Fruit fly (Drosophila melanogaster) whole organism, embryonic: ENCODE data around the gene Cpr30F.
A peak's percentile ranks its signal among the peaks of the same experiment; 100 is the strongest.

Experiments used
- Asciz ChIP-seq: fragments of 200-800 bp; sonication (Bioruptor generic); optimal IDR thresholded peaks from 2 replicates; lab custom pipeline; 2017; ENCODE audit warnings: missing biosample characterization, mild to moderate bottlenecking, missing genetic modification characterization, missing genetic modification reagents
- Awh ChIP-seq: fragments of 200-800 bp; sonication (Bioruptor generic); IDR thresholded peaks from 2 replicates; pipeline ENCODE4, ENCODE4 v1.3.6; 2022; ENCODE audit warnings: missing biosample characterization, missing genetic modification characterization
- B-H2 ChIP-seq: fragments of 200-800 bp; sonication (Bioruptor generic); optimal IDR thresholded peaks from 2 replicates; lab custom pipeline; 2018; ENCODE audit warnings: missing biosample characterization, mild to moderate bottlenecking, missing genetic modification characterization
- CG12236 ChIP-seq: fragments of 200-800 bp; sonication (Bioruptor generic); optimal IDR thresholded peaks from 2 replicates; lab custom pipeline; 2016; ENCODE audit warnings: missing biosample characterization, missing genetic modification characterization
- CG15269 ChIP-seq: fragments of 200-800 bp; sonication (Bioruptor generic); optimal IDR thresholded peaks from 2 replicates; lab custom pipeline; 2018; ENCODE audit warnings: missing biosample characterization, mild to moderate bottlenecking, missing genetic modification characterization, moderate library complexity
- CG17359 ChIP-seq: fragments of 200-800 bp; sonication (Bioruptor generic); optimal IDR thresholded peaks from 3 replicates; lab custom pipeline; 2018; ENCODE audit warnings: missing biosample characterization, mild to moderate bottlenecking, missing genetic modification characterization, moderate library complexity
- CG2129 ChIP-seq: fragments of 200-800 bp; sonication (Bioruptor generic); IDR thresholded peaks from 2 replicates; pipeline ENCODE4 v1.3.6; 2022; ENCODE audit warnings: missing biosample characterization, missing genetic modification characterization; ENCODE audit not compliant: partially characterized antibody
- CG2202 ChIP-seq: fragments of 200-800 bp; sonication (Bioruptor generic); optimal IDR thresholded peaks from 2 replicates; lab custom pipeline; 2018; ENCODE audit warnings: missing biosample characterization, mild to moderate bottlenecking, missing genetic modification characterization
- CG34422 ChIP-seq: fragments of 200-800 bp; sonication (Bioruptor generic); IDR thresholded peaks from 3 replicates; pipeline ENCODE4 v1.3.6; 2022; ENCODE audit warnings: missing biosample characterization, missing genetic modification characterization
- CG3726 ChIP-seq: fragments of 200-800 bp; sonication (Bioruptor generic); IDR thresholded peaks from 3 replicates; pipeline ENCODE4, ENCODE4 v1.3.6; 2022; ENCODE audit warnings: missing biosample characterization, missing genetic modification characterization
- CG3838 ChIP-seq: fragments of 200-800 bp; sonication (Bioruptor generic); optimal IDR thresholded peaks from 3 replicates; lab custom pipeline; 2016; ENCODE audit warnings: missing biosample characterization, missing genetic modification characterization
- CG4360 ChIP-seq: fragments of 200-800 bp; sonication (Bioruptor generic); IDR thresholded peaks from 2 replicates; pipeline ENCODE4 v1.3.6; 2022; ENCODE audit warnings: missing biosample characterization, missing genetic modification characterization
- CG4707 ChIP-seq: fragments of 200-800 bp; sonication (Bioruptor generic); optimal IDR thresholded peaks from 2 replicates; lab custom pipeline; 2018; ENCODE audit warnings: missing biosample characterization, mild to moderate bottlenecking, missing genetic modification characterization, moderate library complexity
- CG6683 ChIP-seq: fragments of 200-800 bp; sonication (Bioruptor generic); optimal IDR thresholded peaks from 2 replicates; lab custom pipeline; 2017; ENCODE audit warnings: missing biosample characterization, mild to moderate bottlenecking, missing genetic modification characterization, missing genetic modification reagents
- CG6854 ChIP-seq: fragments of 200-800 bp; sonication (Bioruptor generic); optimal IDR thresholded peaks from 3 replicates; lab custom pipeline; 2017; ENCODE audit warnings: missing biosample characterization, mild to moderate bottlenecking, missing genetic modification characterization
- CG7928 ChIP-seq: fragments of 200-800 bp; sonication (Bioruptor generic); optimal IDR thresholded peaks from 2 replicates; lab custom pipeline; 2017; ENCODE audit warnings: missing biosample characterization, mild to moderate bottlenecking, missing genetic modification characterization
- CG8765 ChIP-seq: fragments of 200-800 bp; sonication (Bioruptor generic); IDR thresholded peaks from 2 replicates; pipeline ENCODE4 v1.3.6; 2022; ENCODE audit warnings: missing biosample characterization, missing genetic modification characterization
- CG8944 ChIP-seq: fragments of 200-800 bp; sonication (Bioruptor generic); optimal IDR thresholded peaks from 3 replicates; lab custom pipeline; 2016; ENCODE audit warnings: missing biosample characterization, missing genetic modification characterization
- CG9727 ChIP-seq: fragments of 200-800 bp; sonication (Bioruptor generic); optimal IDR thresholded peaks from 3 replicates; lab custom pipeline; 2017; ENCODE audit warnings: missing biosample characterization, mild to moderate bottlenecking, missing genetic modification characterization
- CG9817 ChIP-seq: fragments of 200-800 bp; sonication (Bioruptor generic); optimal IDR thresholded peaks from 2 replicates; lab custom pipeline; 2018; ENCODE audit warnings: missing biosample characterization, mild to moderate bottlenecking, missing genetic modification characterization, moderate library complexity
- CkIIα-i1 ChIP-seq: fragments of 200-800 bp; sonication (Bioruptor generic); IDR thresholded peaks from 2 replicates; pipeline ENCODE4 v1.3.6; 2022; ENCODE audit warnings: missing biosample characterization, missing genetic modification characterization
- Dbx ChIP-seq: fragments of 200-800 bp; sonication (Bioruptor generic); IDR thresholded peaks from 3 replicates; pipeline ENCODE4 v1.3.6; 2022; ENCODE audit warnings: missing biosample characterization, missing genetic modification characterization
- Deaf1 ChIP-seq: fragments of 200-800 bp; optimal IDR thresholded peaks from 3 replicates; lab custom pipeline; 2019; ENCODE audit warnings: missing biosample characterization, mild to moderate bottlenecking, missing genetic modification characterization, moderate library complexity
- Dfd ChIP-seq, 2 experiments: fragments of >200 bp; optimal IDR thresholded peaks; 2 replicates each; lab custom pipeline; 2017; ENCODE audit warnings: missing biosample characterization in 2 of 2, missing genetic modification characterization in 2 of 2
- Drgx ChIP-seq: fragments of 200-800 bp; sonication (Bioruptor generic); IDR thresholded peaks from 2 replicates; pipeline ENCODE4 v1.3.6; 2022; ENCODE audit warnings: missing biosample characterization, missing genetic modification characterization
- Fer1 ChIP-seq: fragments of 200-800 bp; sonication (Bioruptor generic); optimal IDR thresholded peaks from 2 replicates; lab custom pipeline; 2017; ENCODE audit warnings: missing biosample characterization, mild to moderate bottlenecking, missing genetic modification characterization
- Hr78 ChIP-seq, 2 experiments: fragments of 200-800 bp in 1 of 2; fragments of >200 bp in 1 of 2; sonication (Bioruptor generic) in 1 of 2; optimal IDR thresholded peaks; 2 replicates each; lab custom pipeline; 2017 to 2019; ENCODE audit warnings: missing biosample characterization in 2 of 2, missing genetic modification characterization in 2 of 2, mild to moderate bottlenecking in 1 of 2, moderate library complexity in 1 of 2
- NFAT ChIP-seq: fragments of 200-800 bp; sonication (Bioruptor generic); IDR thresholded peaks from 2 replicates; pipeline ENCODE4 v1.3.6; 2022; ENCODE audit warnings: missing biosample characterization, missing genetic modification characterization
- Rfx ChIP-seq: fragments of 200-800 bp; sonication (Bioruptor generic); IDR thresholded peaks from 2 replicates; pipeline ENCODE4 v1.3.6; 2022; ENCODE audit warnings: missing biosample characterization, missing genetic modification characterization
- ash1 ChIP-seq: fragments of 200-800 bp; sonication (Bioruptor generic); optimal IDR thresholded peaks from 2 replicates; lab custom pipeline; 2018; ENCODE audit warnings: missing biosample characterization, mild to moderate bottlenecking, missing genetic modification characterization
- ato ChIP-seq: fragments of 200-800 bp; sonication (Bioruptor generic); IDR thresholded peaks from 2 replicates; pipeline ENCODE4 v1.3.6; 2022; ENCODE audit warnings: missing biosample characterization, missing genetic modification characterization; ENCODE audit not compliant: partially characterized antibody
- az2 ChIP-seq: fragments of 200-800 bp; sonication (Bioruptor generic); optimal IDR thresholded peaks from 3 replicates; lab custom pipeline; 2016; ENCODE audit warnings: missing biosample characterization, missing genetic modification characterization
- br ChIP-seq: fragments of >200 bp; optimal IDR thresholded peaks from 2 replicates; lab custom pipeline; 2017
- cg ChIP-seq: fragments of 200-800 bp; sonication (Bioruptor generic); optimal IDR thresholded peaks from 3 replicates; lab custom pipeline; 2019; ENCODE audit warnings: missing biosample characterization, mild to moderate bottlenecking, missing genetic modification characterization, moderate library complexity
- dimm ChIP-seq: fragments of 200-800 bp; sonication (Bioruptor generic); IDR thresholded peaks from 2 replicates; pipeline ENCODE4 v1.3.6; 2022; ENCODE audit warnings: missing biosample characterization, missing genetic modification characterization
- disco-r ChIP-seq: fragments of 200-800 bp; sonication (Bioruptor generic); optimal IDR thresholded peaks from 2 replicates; lab custom pipeline; 2016; ENCODE audit warnings: missing biosample characterization, missing genetic modification characterization
- dmrt99B ChIP-seq: fragments of 200-800 bp; sonication (Bioruptor generic); optimal IDR thresholded peaks from 2 replicates; lab custom pipeline; 2018; ENCODE audit warnings: missing biosample characterization, mild to moderate bottlenecking, missing genetic modification characterization, moderate library complexity
- emc ChIP-seq: fragments of 200-800 bp; sonication (Bioruptor generic); optimal IDR thresholded peaks from 2 replicates; lab custom pipeline; 2016; ENCODE audit warnings: missing biosample characterization, missing genetic modification characterization
- ftz-f1 ChIP-seq: fragments of 200-800 bp; sonication (Bioruptor generic); optimal IDR thresholded peaks from 2 replicates; lab custom pipeline; 2016; ENCODE audit warnings: missing biosample characterization, missing genetic modification characterization
- gcm2 ChIP-seq: fragments of 200-800 bp; sonication (Bioruptor generic); optimal IDR thresholded peaks from 2 replicates; lab custom pipeline; 2016; ENCODE audit warnings: missing biosample characterization, missing genetic modification characterization
- gfzf ChIP-seq: fragments of 200-800 bp; sonication (Bioruptor generic); optimal IDR thresholded peaks from 2 replicates; lab custom pipeline; 2016; ENCODE audit warnings: missing biosample characterization, mild to moderate bottlenecking, missing genetic modification characterization, moderate library complexity
- h ChIP-seq: fragments of >200 bp; optimal IDR thresholded peaks from 2 replicates; lab custom pipeline; 2017
- jumu ChIP-seq: fragments of 200-800 bp; sonication (Bioruptor generic); optimal IDR thresholded peaks from 3 replicates; lab custom pipeline; 2016; ENCODE audit warnings: missing biosample characterization, missing genetic modification characterization
- knrl ChIP-seq: fragments of 200-800 bp; sonication (Bioruptor generic); IDR thresholded peaks from 3 replicates; pipeline ENCODE4 v1.3.6; 2022; ENCODE audit warnings: missing biosample characterization, missing genetic modification characterization; ENCODE audit not compliant: partially characterized antibody
- mld ChIP-seq: fragments of 200-800 bp; sonication (Bioruptor generic); IDR thresholded peaks from 3 replicates; pipeline ENCODE4 v1.3.6; 2022; ENCODE audit warnings: missing biosample characterization, missing genetic modification characterization; ENCODE audit not compliant: partially characterized antibody
- pb ChIP-seq: fragments of 200-800 bp; sonication (Bioruptor generic); optimal IDR thresholded peaks from 3 replicates; lab custom pipeline; 2016; ENCODE audit warnings: missing biosample characterization, missing genetic modification characterization
- row ChIP-seq: fragments of 200-800 bp; sonication (Bioruptor generic); IDR thresholded peaks from 3 replicates; pipeline ENCODE4 v1.3.6; 2022; ENCODE audit warnings: missing biosample characterization, missing genetic modification characterization
- yki ChIP-seq: fragments of >200 bp; optimal IDR thresholded peaks from 3 replicates; lab custom pipeline; 2018

Cpr30F gene

DNA sequence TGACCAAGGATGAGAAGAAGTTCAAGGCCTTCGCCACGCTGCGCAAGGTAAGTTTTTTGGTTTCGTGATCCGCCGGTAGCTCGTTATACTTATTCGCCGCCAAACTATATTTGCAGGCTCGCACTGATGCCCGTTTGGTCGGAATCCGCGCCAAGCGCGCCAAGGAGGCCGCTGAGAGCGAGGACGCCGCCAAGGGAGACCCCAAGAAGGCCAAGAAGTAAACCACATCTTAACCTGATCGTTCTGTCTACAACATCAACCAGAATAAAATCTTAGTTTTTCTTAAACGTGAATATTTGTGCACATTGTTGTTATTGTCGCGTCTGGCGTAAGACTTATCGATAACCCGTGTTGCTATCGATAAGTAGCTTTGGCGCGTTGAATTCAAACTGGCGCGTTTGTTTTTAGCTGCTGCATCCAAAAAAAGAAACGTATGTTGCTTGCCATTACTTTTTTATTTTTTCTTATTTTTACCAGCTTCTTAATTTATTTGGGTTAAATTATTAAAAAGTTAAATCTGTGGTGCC lies 35.3 kb upstream of the Cpr30F start (continued):
- no peak for TF ChIP-seq CG9817 (tag; lab: Kevin White, UChicago)
- no peak for TF ChIP-seq disco-r (GFP tag; lab: Kevin White, UChicago)
- TF ChIP-seq CG6683 (GFP tag; lab: Kevin White, UChicago): no peak
- TF ChIP-seq pb: no peak
- no peak for TF ChIP-seq CG4707 (GFP tag; lab: Kevin White, UChicago)
- TF ChIP-seq, all 482 proteins: peak for 32

DNA sequence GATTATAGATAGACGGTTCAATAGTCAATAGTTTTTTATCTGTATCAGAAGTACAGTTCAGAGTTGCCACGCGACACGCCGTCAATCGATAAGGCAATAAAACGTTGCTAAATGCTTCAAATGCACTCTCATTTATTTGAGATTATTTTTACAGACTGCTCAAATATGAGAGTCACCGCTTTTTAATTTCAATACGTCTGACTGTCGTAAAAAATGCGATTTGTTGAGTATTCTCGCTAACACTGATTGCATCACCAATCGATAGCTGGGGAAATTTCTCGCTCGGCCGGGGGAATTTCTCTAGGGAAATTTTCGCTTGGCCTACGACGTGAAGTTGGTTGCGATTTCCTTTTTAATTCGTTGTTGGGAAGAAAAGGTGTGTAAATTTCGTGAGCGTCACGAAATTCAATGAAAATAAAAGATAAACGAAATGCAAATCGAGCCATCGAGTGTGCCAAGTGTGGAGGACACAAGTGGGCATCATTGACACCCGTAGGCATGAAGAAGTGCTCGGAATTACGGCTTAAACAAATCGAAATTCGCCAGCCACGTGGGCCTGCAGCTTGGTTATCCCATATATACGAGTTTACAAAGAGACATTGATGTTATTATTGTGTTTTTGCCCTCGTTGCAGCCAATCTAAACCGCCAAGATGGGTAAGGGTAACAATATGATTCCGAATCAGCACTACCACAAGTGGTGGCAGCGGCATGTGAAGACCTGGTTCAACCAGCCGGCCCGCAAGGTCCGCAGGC lies 34.2 kb upstream of the Cpr30F start, which contains the start of the genes Dref and RpL13:
Dref (minus strand) TSS at position 247 of the 755 bp plus-strand sequence.
RpL13 (plus strand) TSS at position 331 of the 755 bp plus-strand sequence.
- TF ChIP-seq CG2129 (GFP tag; lab: Robert Waterston, UW) (peak; percentile 47), Hr78 (GFP tag; optimal IDR thresholded peaks at IDR 0.05; lab: Kevin White, UChicago) (peak in 1 of 2 experiments; percentile 47), br (lab: Kevin White, UChicago) (no peak), CG7928 (GFP tag; lab: Kevin White, UChicago) (peak; percentile 74), dimm (GFP tag; lab: Robert Waterston, UW) (no peak; the same call in 1 of the 2 replicates), B-H2 (GFP tag; lab: Kevin White, UChicago) (peak; percentile 93), CG8944 (GFP tag; lab: Kevin White, UChicago) (peak; percentile 51), Dfd (GFP tag; optimal IDR thresholded peaks at IDR 0.05; lab: Kevin White, UChicago) (no peak), az2 (peak; percentile 66), mld (GFP tag; lab: Robert Waterston, UW) (no peak), Fer1 (GFP tag; lab: Kevin White, UChicago) (peak; percentile 95), CG2202 (tag; lab: Kevin White, UChicago) (peak; percentile 79), NFAT (peak; percentile 82), gfzf (GFP tag; lab: Kevin White, UChicago) (peak; percentile 47), cg (GFP tag; lab: Kevin White, UChicago) (no peak), CkIIα-i1 (GFP tag; lab: Robert Waterston, UW) (peak; percentile 3; the same call in 1 of the 2 replicates), CG17359 (peak; percentile 85), CG4360 (0 out of 2 replicates have a peak, but pooled peaks have one; percentile 28), CG9727 (GFP tag; lab: Kevin White, UChicago) (peak; percentile 95), CG3838 (GFP tag; lab: Kevin White, UChicago) (peak; percentile 71), emc (GFP tag; lab: Kevin White, UChicago) (peak; percentile 79), Rfx (GFP tag; lab: Robert Waterston, UW) (peak; percentile 88), row (peak; percentile 81), dmrt99B (tag; lab: Kevin White, UChicago) (peak; percentile 81), CG3726 (GFP tag; lab: Robert Waterston, UW) (peak; percentile 55; the same call in 1 of the 3 replicates), CG12236 (peak; percentile 86), jumu (GFP tag; lab: Kevin White, UChicago) (peak; percentile 82), ftz-f1 (GFP tag; lab: Kevin White, UChicago) (peak; percentile 54), ato (GFP tag; lab: Robert Waterston, UW) (no peak), Deaf1 (peak; percentile 64), CG15269 (tag; lab: Kevin White, UChicago) (peak; percentile 87), knrl (GFP tag; lab: Robert Waterston, UW) (peak; percentile 81), Drgx (peak; percentile 38; the same call in 1 of the 2 replicates), CG8765 (peak; percentile 61; the same call in 1 of the 2 replicates), Awh (GFP tag; lab: Robert Waterston, UW) (peak; percentile 75), Asciz (GFP tag; lab: Kevin White, UChicago) (peak; percentile 92), ash1 (GFP tag; lab: Kevin White, UChicago) (peak; percentile 95), gcm2 (GFP tag; lab: Kevin White, UChicago) (peak; percentile 80), Dbx (GFP tag; lab: Robert Waterston, UW) (peak; percentile 77), yki (lab: Kevin White, UChicago) (no peak), CG6854 (GFP tag; lab: Kevin White, UChicago) (peak; percentile 94), h (lab: Kevin White, UChicago) (no peak), CG34422 (peak; percentile 77; the same call in 2 of the 3 replicates)
